Fruit fly (Drosophila melanogaster) whole organism: Measurements from ENCODE around the gene Kat60.

Experiments
- CG8478 ChIP-seq: fragments of >200 bp; optimal IDR thresholded peaks from 2 replicates; lab custom pipeline; 2018; ENCODE audit warnings: inconsistent platforms
- Dll ChIP-seq: fragments of >200 bp; optimal IDR thresholded peaks from 2 replicates; lab custom pipeline; 2017
- psq ChIP-seq: fragments of >200 bp; optimal IDR thresholded peaks from 2 replicates; lab custom pipeline; 2017
- usp ChIP-seq: fragments of >200 bp; optimal IDR thresholded peaks from 2 replicates; lab custom pipeline; 2017; ENCODE audit warnings: missing biosample characterization, missing genetic modification characterization, mixed read lengths

- TF ChIP-seq Dll (lab: Kevin White, UChicago) (no peak), usp (no peak), CG8478 (lab: Kevin White, UChicago) (no peak), psq (no peak)
Measured at dm6 chr3R:5231383-5232196, 419 bp downstream of the Kat60 start.
